Fruit fly (Drosophila melanogaster) whole organism, embryonic: Measurements from ENCODE around the gene CG43078.

Experiments
- Aef1 ChIP-seq: fragments of 200-800 bp; sonication (Bioruptor generic); IDR thresholded peaks from 3 replicates; pipeline ENCODE4 v1.3.6; 2022; ENCODE audit warnings: missing biosample characterization, missing genetic modification characterization
- Atf3 ChIP-seq: fragments of 200-800 bp; sonication (Bioruptor generic); optimal IDR thresholded peaks from 3 replicates; lab custom pipeline; 2016; ENCODE audit warnings: missing biosample characterization, missing genetic modification characterization
- BtbVII ChIP-seq: fragments of 200-800 bp; sonication (Bioruptor generic); optimal IDR thresholded peaks from 3 replicates; lab custom pipeline; 2017; ENCODE audit warnings: missing biosample characterization, mild to moderate bottlenecking, missing genetic modification characterization
- CG10147 ChIP-seq: fragments of 200-800 bp; sonication (Bioruptor generic); optimal IDR thresholded peaks from 2 replicates; lab custom pipeline; 2019; ENCODE audit warnings: missing biosample characterization, mild to moderate bottlenecking, missing genetic modification characterization, moderate library complexity
- CG10267 ChIP-seq: fragments of 200-800 bp; sonication (Bioruptor generic); optimal IDR thresholded peaks from 2 replicates; lab custom pipeline; 2018; ENCODE audit warnings: missing biosample characterization, mild to moderate bottlenecking, missing genetic modification characterization, moderate library complexity
- CG10321 ChIP-seq: fragments of 200-800 bp; sonication (Bioruptor generic); IDR thresholded peaks from 2 replicates; pipeline ENCODE4 v1.3.6; 2022; ENCODE audit warnings: missing biosample characterization, missing genetic modification characterization
- CG11093 ChIP-seq: fragments of 200-800 bp; sonication (Bioruptor generic); IDR thresholded peaks from 3 replicates; pipeline ENCODE4 v1.3.6; 2022; ENCODE audit warnings: missing biosample characterization, missing genetic modification characterization
- CG12769 ChIP-seq: fragments of 200-800 bp; sonication (Bioruptor generic); optimal IDR thresholded peaks from 2 replicates; lab custom pipeline; 2019; ENCODE audit warnings: missing biosample characterization, mild to moderate bottlenecking, missing genetic modification characterization, moderate library complexity
- CG13624 ChIP-seq: fragments of 200-800 bp; sonication (Bioruptor generic); optimal IDR thresholded peaks from 2 replicates; lab custom pipeline; 2016; ENCODE audit warnings: missing biosample characterization, missing genetic modification characterization
- CG14860 ChIP-seq: fragments of 200-800 bp; sonication (Bioruptor generic); IDR thresholded peaks from 3 replicates; pipeline ENCODE4 v1.3.6; 2022; ENCODE audit warnings: missing biosample characterization, missing genetic modification characterization; ENCODE audit not compliant: partially characterized antibody
- CG2199 ChIP-seq: fragments of 200-800 bp; sonication (Bioruptor generic); IDR thresholded peaks from 3 replicates; pipeline ENCODE4 v1.3.6; 2022; ENCODE audit warnings: missing biosample characterization, missing genetic modification characterization
- CG2678 ChIP-seq: fragments of 200-800 bp; sonication (Bioruptor generic); optimal IDR thresholded peaks from 3 replicates; lab custom pipeline; 2019; ENCODE audit warnings: missing biosample characterization, mild to moderate bottlenecking, missing genetic modification characterization, moderate library complexity
- CG2875 ChIP-seq: fragments of 200-800 bp; sonication (Bioruptor generic); optimal IDR thresholded peaks from 2 replicates; lab custom pipeline; 2017; ENCODE audit warnings: missing biosample characterization, mild to moderate bottlenecking, missing genetic modification characterization, missing genetic modification reagents
- CG3163 ChIP-seq: fragments of 200-800 bp; sonication (Bioruptor generic); optimal IDR thresholded peaks from 3 replicates; lab custom pipeline; 2016; ENCODE audit warnings: missing biosample characterization, missing genetic modification characterization
- CG42726 ChIP-seq: fragments of 200-800 bp; sonication (Bioruptor generic); IDR thresholded peaks from 2 replicates; pipeline ENCODE4 v1.3.6; 2022; ENCODE audit warnings: missing biosample characterization, missing genetic modification characterization; ENCODE audit not compliant: partially characterized antibody
- CG4282 ChIP-seq: fragments of 200-800 bp; sonication (Bioruptor generic); optimal IDR thresholded peaks from 2 replicates; lab custom pipeline; 2016; ENCODE audit warnings: missing biosample characterization, missing genetic modification characterization
- CG6175 ChIP-seq: fragments of 200-800 bp; sonication (Bioruptor generic); IDR thresholded peaks from 3 replicates; pipeline ENCODE4 v1.3.6; 2022; ENCODE audit warnings: missing biosample characterization, missing genetic modification characterization
- CG6791 ChIP-seq: fragments of 200-800 bp; sonication (Bioruptor generic); IDR thresholded peaks from 3 replicates; pipeline ENCODE4 v1.3.6; 2022; ENCODE audit warnings: missing biosample characterization, missing genetic modification characterization; ENCODE audit not compliant: partially characterized antibody
- CG6854 ChIP-seq: fragments of 200-800 bp; sonication (Bioruptor generic); optimal IDR thresholded peaks from 3 replicates; lab custom pipeline; 2017; ENCODE audit warnings: missing biosample characterization, mild to moderate bottlenecking, missing genetic modification characterization
- CG7271 ChIP-seq: fragments of 200-800 bp; sonication (Bioruptor generic); optimal IDR thresholded peaks from 2 replicates; lab custom pipeline; 2018; ENCODE audit warnings: missing biosample characterization, mild to moderate bottlenecking, missing genetic modification characterization, moderate library complexity
- CG7963 ChIP-seq: fragments of 200-800 bp; sonication (Bioruptor generic); IDR thresholded peaks from 3 replicates; pipeline ENCODE4 v1.3.6; 2022; ENCODE audit warnings: missing biosample characterization, missing genetic modification characterization; ENCODE audit not compliant: partially characterized antibody
- CG8281 ChIP-seq: fragments of 200-800 bp; sonication (Bioruptor generic); optimal IDR thresholded peaks from 2 replicates; lab custom pipeline; 2018; ENCODE audit warnings: missing biosample characterization, mild to moderate bottlenecking, missing genetic modification characterization, moderate library complexity
- CG8290 ChIP-seq, 3 experiments: fragments of 200-800 bp; sonication (Bioruptor generic); optimal IDR thresholded peaks; 2 replicates each; lab custom pipeline; 2016 to 2019; ENCODE audit warnings: missing biosample characterization in 3 of 3, missing genetic modification characterization in 3 of 3, mild to moderate bottlenecking in 2 of 3, moderate library complexity in 1 of 3
- CG9817 ChIP-seq: fragments of 200-800 bp; sonication (Bioruptor generic); optimal IDR thresholded peaks from 2 replicates; lab custom pipeline; 2018; ENCODE audit warnings: missing biosample characterization, mild to moderate bottlenecking, missing genetic modification characterization, moderate library complexity
- CTCF ChIP-seq: fragments of 200-800 bp; sonication (Bioruptor generic); optimal IDR thresholded peaks from 2 replicates; lab custom pipeline; 2017; ENCODE audit warnings: missing biosample characterization, mild to moderate bottlenecking, missing genetic modification characterization, moderate library complexity
- Deaf1 ChIP-seq: fragments of 200-800 bp; optimal IDR thresholded peaks from 3 replicates; lab custom pipeline; 2019; ENCODE audit warnings: missing biosample characterization, mild to moderate bottlenecking, missing genetic modification characterization, moderate library complexity
- HmgZ ChIP-seq: fragments of 200-800 bp; sonication (Bioruptor generic); optimal IDR thresholded peaks from 2 replicates; lab custom pipeline; 2018; ENCODE audit warnings: missing biosample characterization, mild to moderate bottlenecking, missing genetic modification characterization
- MTF-1 ChIP-seq: fragments of 200-800 bp; sonication (Bioruptor generic); optimal IDR thresholded peaks from 2 replicates; lab custom pipeline; 2018; ENCODE audit warnings: missing biosample characterization, mild to moderate bottlenecking, missing genetic modification characterization, borderline replicate concordance
- Med ChIP-seq: fragments of 200-800 bp; sonication (Bioruptor generic); peaks from one replicate; lab custom pipeline; 2016; ENCODE audit warnings: missing biosample characterization, missing genetic modification characterization, mild to moderate bottlenecking, inconsistent platforms, moderate library complexity
- Pdp1 ChIP-seq, 2 experiments: fragments of 200-800 bp; sonication (Bioruptor generic); optimal IDR thresholded peaks; 3 replicates each; lab custom pipeline; 2016; ENCODE audit warnings: missing biosample characterization in 2 of 2, missing genetic modification characterization in 2 of 2, mild to moderate bottlenecking in 1 of 2, moderate library complexity in 1 of 2
- Scr ChIP-seq: fragments of 200-800 bp; sonication (Bioruptor generic); IDR thresholded peaks from 2 replicates; pipeline ENCODE4 v1.3.6; 2022; ENCODE audit warnings: missing biosample characterization, missing genetic modification characterization; ENCODE audit not compliant: partially characterized antibody
- Stat92E ChIP-seq, 3 experiments: fragments of >200 bp in 2 of 3; fragments of 200-800 bp in 1 of 3; sonication (Bioruptor generic) in 1 of 3; optimal IDR thresholded peaks; 2 replicates each; lab custom pipeline; 2017 to 2019; ENCODE audit warnings: missing biosample characterization in 3 of 3, missing genetic modification characterization in 3 of 3, mild to moderate bottlenecking in 1 of 3, moderate library complexity in 1 of 3
- ato ChIP-seq: fragments of 200-800 bp; sonication (Bioruptor generic); IDR thresholded peaks from 2 replicates; pipeline ENCODE4 v1.3.6; 2022; ENCODE audit warnings: missing biosample characterization, missing genetic modification characterization; ENCODE audit not compliant: partially characterized antibody
- crol ChIP-seq: fragments of 200-800 bp; sonication (Bioruptor generic); IDR thresholded peaks from 2 replicates; pipeline ENCODE4 v1.3.6; 2022; ENCODE audit warnings: missing biosample characterization, missing genetic modification characterization
- esg ChIP-seq: fragments of 200-800 bp; sonication (Bioruptor generic); conservative IDR thresholded peaks from 2 replicates; pipeline ENCODE4 v1.3.6; 2022; ENCODE audit warnings: missing biosample characterization, missing genetic modification characterization
- ftz-f1 ChIP-seq: fragments of 200-800 bp; sonication (Bioruptor generic); optimal IDR thresholded peaks from 2 replicates; lab custom pipeline; 2016; ENCODE audit warnings: missing biosample characterization, missing genetic modification characterization
- gfzf ChIP-seq: fragments of 200-800 bp; sonication (Bioruptor generic); optimal IDR thresholded peaks from 2 replicates; lab custom pipeline; 2016; ENCODE audit warnings: missing biosample characterization, mild to moderate bottlenecking, missing genetic modification characterization, moderate library complexity
- kay ChIP-seq: fragments of 200-800 bp; sonication (Bioruptor generic); optimal IDR thresholded peaks from 2 replicates; lab custom pipeline; 2016; ENCODE audit warnings: missing biosample characterization, missing genetic modification characterization
- pita ChIP-seq: fragments of 200-800 bp; sonication (Bioruptor generic); optimal IDR thresholded peaks from 2 replicates; lab custom pipeline; 2017; ENCODE audit warnings: missing biosample characterization, mild to moderate bottlenecking, missing genetic modification characterization
- pzg ChIP-seq: fragments of 200-800 bp; sonication (Bioruptor generic); optimal IDR thresholded peaks from 3 replicates; lab custom pipeline; 2018; ENCODE audit warnings: missing biosample characterization, mild to moderate bottlenecking, missing genetic modification characterization, moderate library complexity
- sd ChIP-seq: fragments of 200-800 bp; sonication (Bioruptor generic); optimal IDR thresholded peaks from 3 replicates; lab custom pipeline; 2018; ENCODE audit warnings: missing biosample characterization, mild to moderate bottlenecking, missing genetic modification characterization, moderate library complexity
- stc ChIP-seq: fragments of 200-800 bp; sonication (Bioruptor generic); IDR thresholded peaks from 2 replicates; pipeline ENCODE4 v1.3.6; 2022; ENCODE audit warnings: missing biosample characterization, missing genetic modification characterization
- stwl ChIP-seq: fragments of 200-800 bp; sonication (Bioruptor generic); optimal IDR thresholded peaks from 3 replicates; lab custom pipeline; 2018; ENCODE audit warnings: missing biosample characterization, mild to moderate bottlenecking, missing genetic modification characterization, moderate library complexity
- tap ChIP-seq: fragments of 200-800 bp; optimal IDR thresholded peaks from 3 replicates; lab custom pipeline; 2019; ENCODE audit warnings: missing biosample characterization, mild to moderate bottlenecking, missing genetic modification characterization, moderate library complexity
- twi ChIP-seq: fragments of 200-800 bp; optimal IDR thresholded peaks from 2 replicates; lab custom pipeline; 2019; ENCODE audit warnings: missing biosample characterization, mild to moderate bottlenecking, missing genetic modification characterization, moderate library complexity
- zf30C ChIP-seq: fragments of 200-800 bp; sonication (Bioruptor generic); optimal IDR thresholded peaks from 3 replicates; lab custom pipeline; 2018; ENCODE audit warnings: missing biosample characterization, mild to moderate bottlenecking, missing genetic modification characterization

The CG43078 gene

DNA sequence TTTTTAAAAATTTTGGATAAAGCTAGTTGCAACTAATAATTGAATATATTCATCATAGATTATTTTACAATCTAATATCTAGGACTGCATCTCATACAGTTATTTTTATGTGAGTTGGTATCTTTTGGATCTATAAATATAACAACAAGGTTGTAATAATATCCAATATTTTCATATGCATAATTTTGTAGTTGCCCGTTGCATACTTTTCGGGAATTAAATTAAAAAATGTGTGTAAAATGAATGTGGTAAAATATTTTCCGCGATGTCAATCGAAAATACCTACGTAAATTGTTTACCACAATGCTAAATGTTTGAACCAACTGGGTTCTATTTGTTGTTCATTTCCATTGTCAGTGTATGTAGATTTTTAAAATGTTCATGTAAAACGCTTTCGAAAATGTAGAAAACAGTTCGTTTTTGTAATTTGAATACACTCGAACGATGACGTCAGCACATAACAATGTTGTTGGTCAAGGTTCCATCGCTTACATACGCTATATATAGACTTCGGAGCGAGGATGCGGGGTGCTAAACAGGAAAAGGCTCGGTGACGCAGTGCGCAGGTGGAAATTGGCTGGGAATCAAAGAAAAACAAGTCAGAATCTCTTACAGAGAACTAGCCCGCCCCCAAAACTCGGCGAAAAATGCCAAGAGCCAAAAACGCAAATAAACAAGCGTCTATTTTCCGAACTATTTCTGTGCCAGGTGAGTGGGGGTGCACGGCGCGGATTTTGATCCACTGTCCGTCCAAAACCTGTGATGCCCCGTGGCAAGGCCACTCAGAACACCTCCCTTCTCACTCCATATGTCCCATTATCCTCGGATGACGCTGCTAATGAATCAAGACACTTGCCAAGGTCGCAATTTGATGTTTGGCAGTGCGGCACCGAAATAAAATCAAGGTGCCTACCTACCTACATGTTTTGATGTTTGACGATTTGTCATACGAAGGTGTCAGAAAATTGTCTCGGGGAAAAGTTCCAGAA, 51.5 kb downstream of the CG43078 start:
- no peak for TF ChIP-seq ato (GFP tag; lab: Robert Waterston, UW)
- peak; percentile 42 for TF ChIP-seq BtbVII (GFP tag; lab: Kevin White, UChicago)
- TF ChIP-seq pita (GFP tag; lab: Kevin White, UChicago) = peak; percentile 68
- TF ChIP-seq zf30C (GFP tag; lab: Kevin White, UChicago) = peak; percentile 34
- no peak for TF ChIP-seq Aef1 (GFP tag; lab: Robert Waterston, UW)
- peak; percentile 17 for TF ChIP-seq gfzf
- TF ChIP-seq CG7963 (GFP tag; lab: Robert Waterston, UW) = no peak
- peak; percentile 1 for TF ChIP-seq CG8281 (tag; lab: Kevin White, UChicago)
- no peak for TF ChIP-seq CG3163
- TF ChIP-seq CG10147 (GFP tag; lab: Kevin White, UChicago) = no peak
- no peak for TF ChIP-seq CG7271 (tag; lab: Kevin White, UChicago)
- peak; percentile 50; the same call in 2 of the 3 replicates for TF ChIP-seq CG6791
- no peak for TF ChIP-seq CG10321
- TF ChIP-seq Atf3 (GFP tag; lab: Kevin White, UChicago) = peak; percentile 1
- peak; percentile 26 for TF ChIP-seq Med
- peak; percentile 27; the same call in 1 of the 2 replicates for TF ChIP-seq CG42726 (GFP tag; lab: Robert Waterston, UW)
- no peak for TF ChIP-seq esg (GFP tag; lab: Robert Waterston, UW)
- peak; percentile 47; the same call in 1 of the 2 replicates for TF ChIP-seq crol (GFP tag; lab: Robert Waterston, UW)
- no peak for TF ChIP-seq CG9817 (tag; lab: Kevin White, UChicago)
- no peak for TF ChIP-seq twi
- no peak for TF ChIP-seq tap (tag; lab: Kevin White, UChicago)
- 0 out of 2 replicates have a peak, but pooled peaks have one; percentile 40 for TF ChIP-seq stc (GFP tag; lab: Robert Waterston, UW)
- TF ChIP-seq CG6175 (GFP tag; lab: Robert Waterston, UW) = 0 out of 3 replicates have a peak, but pooled peaks have one; percentile 67
- peak; percentile 28 for TF ChIP-seq Deaf1 (tag; lab: Kevin White, UChicago)
- TF ChIP-seq CG6854 (GFP tag; lab: Kevin White, UChicago) = no peak
- peak; percentile 88 for TF ChIP-seq CTCF
- no peak for TF ChIP-seq CG13624 (GFP tag; lab: Kevin White, UChicago)
- no peak for TF ChIP-seq CG2875
- TF ChIP-seq Pdp1 (GFP tag; optimal IDR thresholded peaks at IDR 0.05; lab: Kevin White, UChicago) = peak in 1 of 2 experiments; percentile 31
- TF ChIP-seq pzg = peak; percentile 4
- TF ChIP-seq CG8290 (GFP tag; optimal IDR thresholded peaks at IDR 0.05; lab: Kevin White, UChicago) = peak; percentile 97
- peak in 1 of 2 experiments; percentile 64 for TF ChIP-seq CG8290 (tag; optimal IDR thresholded peaks at IDR 0.05; lab: Kevin White, UChicago)
- peak in 1 of 3 experiments; percentile 5 for TF ChIP-seq Stat92E (GFP tag; optimal IDR thresholded peaks at IDR 0.05; lab: Kevin White, UChicago)
- TF ChIP-seq CG10267 (tag; lab: Kevin White, UChicago) = peak; percentile 16
- TF ChIP-seq HmgZ (tag; lab: Kevin White, UChicago) = peak; percentile 18
- TF ChIP-seq stwl = peak; percentile 17
- no peak for TF ChIP-seq MTF-1 (GFP tag; lab: Kevin White, UChicago)
- 0 out of 3 replicates have a peak, but pooled peaks have one; percentile 35 for TF ChIP-seq CG14860 (GFP tag; lab: Robert Waterston, UW)
- no peak for TF ChIP-seq CG4282 (GFP tag; lab: Kevin White, UChicago)
- no peak for TF ChIP-seq CG11093 (GFP tag; lab: Robert Waterston, UW)
- peak; percentile 71 for TF ChIP-seq ftz-f1 (GFP tag; lab: Kevin White, UChicago)
- TF ChIP-seq CG2199 (GFP tag; lab: Robert Waterston, UW) = peak; percentile 14; the same call in 1 of the 3 replicates
- peak; percentile 41 for TF ChIP-seq kay (GFP tag; lab: Kevin White, UChicago)
- peak; percentile 50 for TF ChIP-seq CG12769
- TF ChIP-seq CG2678 (tag; lab: Kevin White, UChicago) = no peak
- 0 out of 2 replicates have a peak, but pooled peaks have one; percentile 12 for TF ChIP-seq Scr (GFP tag; lab: Robert Waterston, UW)
- peak; percentile 92 for TF ChIP-seq sd (tag; lab: Kevin White, UChicago)
